Fruit fly (Drosophila melanogaster): ENCODE results near the gene AhcyL1.

- TF ChIP-seq pan (optimal IDR thresholded peaks at IDR 0.05) (no peak), psq (optimal IDR thresholded peaks at IDR 0.05) (no peak), Dll (optimal IDR thresholded peaks at IDR 0.05) (no peak)
Observed at dm6 chr3L:2816655-2817054, 44.5 kb upstream of the AhcyL1 start.
